In genomic region chrX:11971323-11971722, ce11 we compare ENCODE assay signal across 2 worm cellular contexts.
TF ChIP-seq lines count a peak whose summit lies in the region.

No protein-coding gene starts in this region.

TF ChIP-seq in whole organism, L3 larva, 47 proteins besides CTCF, POLR2A, EP300 and RAD21:
- TF ChIP-seq aly-2 (tag; optimal IDR thresholded peaks at IDR 0.05; lab: Kevin White, UChicago) = no peak
- TF ChIP-seq nhr-12 (tag; optimal IDR thresholded peaks at IDR 0.05; lab: Kevin White, UChicago) = no peak
- peak; percentile 54 for TF ChIP-seq ama-1 (optimal IDR thresholded peaks at IDR 0.05; lab: Kevin White, UChicago)
- no peak for TF ChIP-seq ceh-9 (tag; optimal IDR thresholded peaks at IDR 0.05; lab: Kevin White, UChicago)

TF ChIP-seq in whole organism, young adult, 124 proteins besides CTCF, POLR2A, EP300 and RAD21:
- TF ChIP-seq attf-5 (GFP tag; optimal IDR thresholded peaks at IDR 0.05; lab: Kevin White, UChicago) (no peak), repo-1 (tag; optimal IDR thresholded peaks at IDR 0.05; lab: Kevin White, UChicago) (peak; percentile 6)

Comparison
In these comparisons a context has a peak if more than half of its experiments do, and no peak if none do; other contexts are left out.
1. Of the 6 proteins assayed by ChIP-seq in both whole organism, young adult and whole organism, L3 larva: peak only in whole organism, young adult: none; only in whole organism, L3 larva: ama-1; in both: none; in neither: 5.